Worm (Caenorhabditis elegans): ENCODE results near the gene C34F11.2.

The C34F11.2 gene

DNA sequence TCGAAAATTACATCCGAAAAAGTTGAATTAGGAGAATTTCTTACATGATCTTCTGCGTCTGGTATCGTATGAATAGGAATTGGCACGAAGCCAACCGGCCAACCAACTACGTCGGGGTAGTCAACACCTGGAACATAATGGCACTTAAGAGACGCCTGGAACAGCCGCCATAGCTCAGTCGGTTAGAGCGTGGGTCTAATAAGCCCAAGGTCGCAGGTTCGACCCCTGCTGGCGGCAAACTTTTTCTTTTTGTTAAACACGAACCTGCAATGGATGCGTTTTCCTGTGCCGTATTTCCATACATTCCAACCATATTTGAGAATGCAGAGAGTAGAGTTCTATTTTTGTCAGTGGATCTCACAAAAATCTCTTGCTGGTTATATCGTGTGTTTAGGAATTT lies 25.6 kb downstream of the C34F11.2 start (continued):
- TF ChIP-seq nhr-179 (tag; optimal IDR thresholded peaks at IDR 0.05) = no peak
- no peak for TF ChIP-seq tbx-9 (tag; optimal IDR thresholded peaks at IDR 0.05; ENCODE audit: borderline replicate concordance)
- no peak for TF ChIP-seq unc-62 (GFP tag; optimal IDR thresholded peaks at IDR 0.05)
- TF ChIP-seq unc-130 (GFP tag; optimal IDR thresholded peaks at IDR 0.05) = no peak
- no peak; the same call in 1 of the 2 replicates for TF ChIP-seq F33H1.4 (GFP tag; IDR thresholded peaks at IDR 0.05)
- no peak for TF ChIP-seq let-607 (tag; optimal IDR thresholded peaks at IDR 0.05)
- no peak for TF ChIP-seq snpc-4 (GFP tag; optimal IDR thresholded peaks at IDR 0.05)
- no peak for TF ChIP-seq snpc-4 (tag; optimal IDR thresholded peaks at IDR 0.05)
- no peak for TF ChIP-seq ztf-22 (GFP tag; optimal IDR thresholded peaks at IDR 0.05)
- no peak for TF ChIP-seq lin-35 (GFP tag; optimal IDR thresholded peaks at IDR 0.05)
- TF ChIP-seq nhr-27 (tag; optimal IDR thresholded peaks at IDR 0.05) = no peak
- no peak for TF ChIP-seq repo-1 (tag; optimal IDR thresholded peaks at IDR 0.05)
- TF ChIP-seq D2030.7 (GFP tag; IDR thresholded peaks at IDR 0.05) = peak; percentile 54
- TF ChIP-seq attf-5 (GFP tag; optimal IDR thresholded peaks at IDR 0.05) = peak; percentile 36
- no peak for TF ChIP-seq xnd-1 (tag; optimal IDR thresholded peaks at IDR 0.05)
- no peak for TF ChIP-seq F57A8.1 (GFP tag; optimal IDR thresholded peaks at IDR 0.05)
- TF ChIP-seq nhr-90 (tag; optimal IDR thresholded peaks at IDR 0.05) = peak; percentile 1
- no peak for TF ChIP-seq sea-2 (GFP tag; IDR thresholded peaks at IDR 0.05)
- TF ChIP-seq Y56A3A.18 (GFP tag; IDR thresholded peaks at IDR 0.05) = no peak
- no peak for TF ChIP-seq ztf-6 (GFP tag; IDR thresholded peaks at IDR 0.05)
- TF ChIP-seq rpc-1 (optimal IDR thresholded peaks at IDR 0.05) = peak; percentile 61
- TF ChIP-seq rpc-1 (tag; optimal IDR thresholded peaks at IDR 0.05) = peak; percentile 75
- no peak for TF ChIP-seq B0035.1 (tag; optimal IDR thresholded peaks at IDR 0.05)
- TF ChIP-seq F52B5.7 (tag; optimal IDR thresholded peaks at IDR 0.05) = no peak
- TF ChIP-seq athp-1 (tag; optimal IDR thresholded peaks at IDR 0.05) = no peak
- TF ChIP-seq dox-1 (GFP tag; IDR thresholded peaks at IDR 0.05) = peak; percentile 64; the same call in 1 of the 2 replicates
- TF ChIP-seq ceh-40 (GFP tag; IDR thresholded peaks at IDR 0.05) = no peak
- no peak for TF ChIP-seq ets-4 (GFP tag; optimal IDR thresholded peaks at IDR 0.05)
- TF ChIP-seq ama-1 (optimal IDR thresholded peaks at IDR 0.05) = no peak
- no peak for TF ChIP-seq ama-1 (GFP tag; optimal IDR thresholded peaks at IDR 0.05)
- TF ChIP-seq C17E4.6 (GFP tag; IDR thresholded peaks at IDR 0.05) = no peak
- TF ChIP-seq lag-1 (GFP tag; IDR thresholded peaks at IDR 0.05) = no peak
- no peak for TF ChIP-seq hlh-12 (tag; optimal IDR thresholded peaks at IDR 0.05)
- peak; percentile 53; the same call in 1 of the 2 replicates for TF ChIP-seq ekl-4 (GFP tag; IDR thresholded peaks at IDR 0.05)
- no peak for TF ChIP-seq nfya-1 (tag; optimal IDR thresholded peaks at IDR 0.05; ENCODE audit: borderline replicate concordance, insufficient read depth)
- no peak for TF ChIP-seq hmg-20 (GFP tag; IDR thresholded peaks at IDR 0.05)
- no peak for TF ChIP-seq Y67H2A.10 (GFP tag; conservative IDR thresholded peaks at IDR 0.05)
- TF ChIP-seq lin-54 (GFP tag; optimal IDR thresholded peaks at IDR 0.05) = no peak
- no peak for TF ChIP-seq K12H6.12 (tag; optimal IDR thresholded peaks at IDR 0.05)
- no peak for TF ChIP-seq F39B2.1 (GFP tag; IDR thresholded peaks at IDR 0.05)
- no peak for TF ChIP-seq hrde-1 (tag; optimal IDR thresholded peaks at IDR 0.05; ENCODE audit: borderline replicate concordance)
- no peak for TF ChIP-seq T26A5.8 (tag; optimal IDR thresholded peaks at IDR 0.05)
- no peak for TF ChIP-seq F57C9.4 (tag; optimal IDR thresholded peaks at IDR 0.05)
- peak; percentile 78 for TF ChIP-seq pbrm-1 (GFP tag; IDR thresholded peaks at IDR 0.05)
- no peak for TF ChIP-seq C06A6.2 (GFP tag; conservative IDR thresholded peaks at IDR 0.05)
- TF ChIP-seq ztf-25 (GFP tag; IDR thresholded peaks at IDR 0.05) = peak; percentile 64; the same call in 1 of the 2 replicates
- peak; percentile 82 for TF ChIP-seq B0261.1 (tag; optimal IDR thresholded peaks at IDR 0.05)
- no peak for TF ChIP-seq ceh-91 (GFP tag; IDR thresholded peaks at IDR 0.05)
- TF ChIP-seq rec-8 (tag; optimal IDR thresholded peaks at IDR 0.05) = no peak
- TF ChIP-seq T07F8.4 (tag; optimal IDR thresholded peaks at IDR 0.05) = no peak
